Fruit fly (Drosophila melanogaster): ENCODE results near the gene PGRP-LC.

PGRP-LC gene

dm6 chr3L:9366850-9367430 lies 28.3 kb downstream of the PGRP-LC start, which contains the start of the genes Klp67A and CG4452:
Gene Klp67A, minus strand, starts transcription at chr3L:9367046.
Gene CG4452, plus strand, starts transcription at chr3L:9367377.
- TF ChIP-seq CG1602 (GFP tag; optimal IDR thresholded peaks at IDR 0.05) (peak; percentile 34), Bteb2 (GFP tag; optimal IDR thresholded peaks at IDR 0.05) (peak; percentile 15), CG2199 (GFP tag; IDR thresholded peaks at IDR 0.05) (no peak), Opbp (GFP tag; IDR thresholded peaks at IDR 0.05; ENCODE audit: partially characterized antibody) (peak; percentile 85), CG8359 (GFP tag; optimal IDR thresholded peaks at IDR 0.05; ENCODE audit: borderline replicate concordance) (no peak), tna (GFP tag; IDR thresholded peaks at IDR 0.05; ENCODE audit: partially characterized antibody) (peak; percentile 71; the same call in 1 of the 2 replicates), CG15514 (GFP tag; optimal IDR thresholded peaks at IDR 0.05) (peak; percentile 74), mam (GFP tag; optimal IDR thresholded peaks at IDR 0.05) (peak; percentile 22), Myb (GFP tag; optimal IDR thresholded peaks at IDR 0.05) (peak; percentile 61), B-H2 (GFP tag; optimal IDR thresholded peaks at IDR 0.05) (peak; percentile 27), h (optimal IDR thresholded peaks at IDR 0.05) (no peak), CG14667 (GFP tag; IDR thresholded peaks at IDR 0.05) (0 out of 2 replicates have a peak, but pooled peaks have one; percentile 16), CG2875 (GFP tag; optimal IDR thresholded peaks at IDR 0.05) (no peak), Taf1 (GFP tag; IDR thresholded peaks at IDR 0.05) (no peak), CG30020 (tag; optimal IDR thresholded peaks at IDR 0.05) (peak; percentile 79), CG15073 (GFP tag; optimal IDR thresholded peaks at IDR 0.05) (no peak), Antp (GFP tag; optimal IDR thresholded peaks at IDR 0.05) (no peak), CG2202 (tag; optimal IDR thresholded peaks at IDR 0.05) (no peak), Ssrp (tag; optimal IDR thresholded peaks at IDR 0.05) (peak; percentile 32), da (GFP tag; optimal IDR thresholded peaks at IDR 0.05) (no peak), ham (GFP tag; IDR thresholded peaks at IDR 0.05) (no peak), hbn (GFP tag; IDR thresholded peaks at IDR 0.05; ENCODE audit: partially characterized antibody) (peak; percentile 83), HLHmδ (GFP tag; optimal IDR thresholded peaks at IDR 0.05) (no peak), CG33557 (GFP tag; optimal IDR thresholded peaks at IDR 0.05) (peak; percentile 55), pum (GFP tag; optimal IDR thresholded peaks at IDR 0.05) (no peak), pho (GFP tag; optimal IDR thresholded peaks at IDR 0.05) (peak; percentile 43), ssp (GFP tag; IDR thresholded peaks at IDR 0.05) (peak; percentile 4; the same call in 1 of the 2 replicates), CkIIα-i1 (GFP tag; IDR thresholded peaks at IDR 0.05) (no peak), dm (GFP tag; optimal IDR thresholded peaks at IDR 0.05) (no peak), ftz-f1 (GFP tag; optimal IDR thresholded peaks at IDR 0.05) (no peak), CG43689 (GFP tag; IDR thresholded peaks at IDR 0.05) (no peak), CG10959 (GFP tag; IDR thresholded peaks at IDR 0.05) (no peak), az2 (GFP tag; optimal IDR thresholded peaks at IDR 0.05) (peak; percentile 38), chn (GFP tag; optimal IDR thresholded peaks at IDR 0.05) (no peak), ranshi (GFP tag; IDR thresholded peaks at IDR 0.05) (no peak), ase (GFP tag; IDR thresholded peaks at IDR 0.05) (no peak), CG9817 (tag; optimal IDR thresholded peaks at IDR 0.05) (peak; percentile 43), Scr (GFP tag; IDR thresholded peaks at IDR 0.05; ENCODE audit: partially characterized antibody) (peak; percentile 97), ato (GFP tag; IDR thresholded peaks at IDR 0.05; ENCODE audit: partially characterized antibody) (peak; percentile 75), sob (GFP tag; IDR thresholded peaks at IDR 0.05) (no peak), tgo (GFP tag; IDR thresholded peaks at IDR 0.05) (peak; percentile 21; the same call in 1 of the 3 replicates), org-1 (GFP tag; optimal IDR thresholded peaks at IDR 0.05) (no peak), Hr39 (optimal IDR thresholded peaks at IDR 0.05) (no peak), Chrac-16 (GFP tag; optimal IDR thresholded peaks at IDR 0.05) (no peak), dpn (GFP tag; optimal IDR thresholded peaks at IDR 0.05) (peak in 1 of 2 experiments; percentile 26), bab2 (GFP tag; optimal IDR thresholded peaks at IDR 0.05) (peak; percentile 20), CG32772 (GFP tag; IDR thresholded peaks at IDR 0.05) (no peak), CG10654 (GFP tag; optimal IDR thresholded peaks at IDR 0.05) (peak; percentile 20), hkb (optimal IDR thresholded peaks at IDR 0.05) (no peak), hkb (GFP tag; IDR thresholded peaks at IDR 0.05) (no peak), Tbp (GFP tag; optimal IDR thresholded peaks at IDR 0.05) (no peak), CG7928 (GFP tag; optimal IDR thresholded peaks at IDR 0.05) (peak; percentile 12)
